Worm (Caenorhabditis elegans): ENCODE results near the gene C31H1.1.

Gene C31H1.1

ce11 chrIV:5790993-5791392, 6.3 kb upstream of the C31H1.1 start, which contains the start of gene C31H1.2:
C31H1.2 (plus strand) TSS chrIV:5791293.
- TF ChIP-seq skn-1 (tag; optimal IDR thresholded peaks at IDR 0.05) (no peak), nhr-77 (tag; optimal IDR thresholded peaks at IDR 0.05) (no peak), lin-13 (GFP tag; optimal IDR thresholded peaks at IDR 0.05) (no peak), fkh-8 (tag; optimal IDR thresholded peaks at IDR 0.05) (no peak), fkh-4 (tag; optimal IDR thresholded peaks at IDR 0.05; ENCODE audit: borderline replicate concordance) (no peak), unc-130 (tag; optimal IDR thresholded peaks at IDR 0.05) (no peak), lin-14 (GFP tag; optimal IDR thresholded peaks at IDR 0.05) (no peak), aly-2 (tag; optimal IDR thresholded peaks at IDR 0.05) (no peak), lin-39 (tag; optimal IDR thresholded peaks at IDR 0.05) (no peak), ztf-4 (tag; optimal IDR thresholded peaks at IDR 0.05) (no peak)

DNA sequence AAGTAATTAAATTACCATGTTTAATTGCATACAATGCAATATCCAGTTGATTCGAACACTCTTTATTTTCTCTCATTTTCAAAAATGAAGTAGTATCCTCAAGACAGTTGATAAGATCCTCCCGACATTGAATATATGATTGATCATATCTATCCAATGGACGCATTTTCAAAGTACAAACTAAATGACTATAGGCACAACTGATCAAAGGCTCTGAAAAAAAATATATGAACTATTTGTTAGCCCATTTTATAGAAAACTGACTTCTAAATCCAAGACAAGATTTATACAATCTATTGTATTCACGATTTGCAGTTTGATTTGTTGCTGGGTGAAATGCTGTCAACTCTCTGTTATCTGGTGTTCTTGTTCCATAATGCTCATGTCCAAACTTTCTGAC, 1.8 kb upstream of the C31H1.1 start:
- TF ChIP-seq nhr-85 (tag) = no peak
- TF ChIP-seq fos-1 (tag; optimal IDR thresholded peaks at IDR 0.05) = no peak
- TF ChIP-seq nhr-47 (tag; optimal IDR thresholded peaks at IDR 0.05) = no peak
- TF ChIP-seq lin-39 (tag; optimal IDR thresholded peaks at IDR 0.05) = no peak
- no peak for TF ChIP-seq vab-15 (tag; optimal IDR thresholded peaks at IDR 0.05)
- no peak for TF ChIP-seq lir-3 (tag; optimal IDR thresholded peaks at IDR 0.05; ENCODE audit: poor library complexity)
- no peak for TF ChIP-seq sptf-1 (tag; optimal IDR thresholded peaks at IDR 0.05)
- no peak for TF ChIP-seq swsn-7 (tag; optimal IDR thresholded peaks at IDR 0.05)
- no peak for TF ChIP-seq hlh-4 (tag; optimal IDR thresholded peaks at IDR 0.05)
- TF ChIP-seq unc-62 (GFP tag; optimal IDR thresholded peaks at IDR 0.05) = no peak
- TF ChIP-seq zip-4 (GFP tag; optimal IDR thresholded peaks at IDR 0.05) = no peak

ce11 chrIV:5796694-5797093, 559 bp upstream of the C31H1.1 start, which contains the start of gene C31H1.5:
C31H1.5 (minus strand) TSS chrIV:5796794.
- TF ChIP-seq blmp-1 (tag; optimal IDR thresholded peaks at IDR 0.05) (no peak), C04F5.9 (tag; optimal IDR thresholded peaks at IDR 0.05) (no peak), pag-3 (tag; optimal IDR thresholded peaks at IDR 0.05; ENCODE audit: borderline replicate concordance, insufficient read depth) (no peak), tlp-1 (tag; optimal IDR thresholded peaks at IDR 0.05) (no peak), C34B4.2 (tag; optimal IDR thresholded peaks at IDR 0.05) (no peak), ceh-88 (GFP tag; IDR thresholded peaks at IDR 0.05) (no peak), nhr-47 (tag; optimal IDR thresholded peaks at IDR 0.05) (no peak), snu-23 (GFP tag; optimal IDR thresholded peaks at IDR 0.05) (no peak), mdl-1 (tag; optimal IDR thresholded peaks at IDR 0.05) (no peak), sox-4 (tag; optimal IDR thresholded peaks at IDR 0.05) (no peak), hpl-2 (GFP tag; optimal IDR thresholded peaks at IDR 0.05) (no peak), ztf-4 (tag; optimal IDR thresholded peaks at IDR 0.05) (no peak)

DNA sequence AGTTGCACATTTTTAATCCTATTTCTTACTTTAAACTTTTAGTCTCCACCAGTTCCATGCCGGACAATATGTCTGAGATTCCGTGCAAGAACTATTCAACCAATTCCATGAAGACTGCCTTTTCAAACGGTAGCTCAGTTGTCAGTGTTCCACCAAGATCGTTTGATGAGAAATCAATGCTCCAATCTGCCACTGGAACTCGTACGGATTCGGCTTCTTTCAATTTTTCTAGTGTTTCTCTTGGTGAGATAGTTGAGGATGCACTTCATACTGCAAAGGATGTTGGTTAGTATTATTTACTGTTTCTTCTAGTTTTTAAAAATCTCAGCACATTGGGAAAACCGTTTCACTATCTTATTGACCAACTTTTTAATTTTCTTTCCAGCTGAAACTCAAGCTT, 2.3 kb downstream of the C31H1.1 start:
- TF ChIP-seq ztf-4 (tag; optimal IDR thresholded peaks at IDR 0.05) (no peak), nhr-77 (tag; optimal IDR thresholded peaks at IDR 0.05) (no peak), nhr-85 (tag) (no peak), lsy-2 (tag; optimal IDR thresholded peaks at IDR 0.05) (no peak), nhr-71 (tag; optimal IDR thresholded peaks at IDR 0.05) (no peak), lir-3 (tag; optimal IDR thresholded peaks at IDR 0.05; ENCODE audit: poor library complexity) (no peak), mdl-1 (tag; optimal IDR thresholded peaks at IDR 0.05) (no peak), C34B4.2 (tag; optimal IDR thresholded peaks at IDR 0.05) (no peak), ceh-82 (tag; optimal IDR thresholded peaks at IDR 0.05) (no peak), pqm-1 (tag; optimal IDR thresholded peaks at IDR 0.05) (no peak), ceh-63 (GFP tag; optimal IDR thresholded peaks at IDR 0.05) (no peak), sptf-1 (tag; optimal IDR thresholded peaks at IDR 0.05) (no peak), grh-1 (GFP tag; IDR thresholded peaks at IDR 0.05) (no peak), vab-15 (tag; optimal IDR thresholded peaks at IDR 0.05) (no peak), ces-1 (GFP tag; optimal IDR thresholded peaks at IDR 0.05) (no peak), elt-2 (tag; optimal IDR thresholded peaks at IDR 0.05) (no peak), C16A3.4 (tag; optimal IDR thresholded peaks at IDR 0.05) (no peak), rnt-1 (tag; optimal IDR thresholded peaks at IDR 0.05) (no peak), blmp-1 (tag; optimal IDR thresholded peaks at IDR 0.05) (no peak), egl-13 (tag; optimal IDR thresholded peaks at IDR 0.05) (no peak)

Measured in whole organism, L1 larva.